Fruit fly (Drosophila melanogaster) whole organism, embryonic: Measurements from ENCODE around the gene CG5612.

Experiments used
- Abd-B ChIP-seq: fragments of 200-800 bp; sonication (Bioruptor generic); optimal IDR thresholded peaks from 2 replicates; lab custom pipeline; 2018; ENCODE audit warnings: missing biosample characterization, mild to moderate bottlenecking, missing genetic modification characterization, moderate library complexity
- CG10366 ChIP-seq: fragments of 200-800 bp; sonication (Bioruptor generic); IDR thresholded peaks from 2 replicates; pipeline ENCODE4 v1.3.6; 2022; ENCODE audit warnings: missing biosample characterization, missing genetic modification characterization
- CG12391 ChIP-seq: fragments of 200-800 bp; sonication (Bioruptor generic); optimal IDR thresholded peaks from 3 replicates; lab custom pipeline; 2018; ENCODE audit warnings: missing biosample characterization, mild to moderate bottlenecking, missing genetic modification characterization, moderate library complexity
- CG13624 ChIP-seq: fragments of 200-800 bp; sonication (Bioruptor generic); optimal IDR thresholded peaks from 2 replicates; lab custom pipeline; 2016; ENCODE audit warnings: missing biosample characterization, missing genetic modification characterization
- CG14860 ChIP-seq: fragments of 200-800 bp; sonication (Bioruptor generic); IDR thresholded peaks from 3 replicates; pipeline ENCODE4 v1.3.6; 2022; ENCODE audit warnings: missing biosample characterization, missing genetic modification characterization; ENCODE audit not compliant: partially characterized antibody
- CG15514 ChIP-seq: fragments of 200-800 bp; sonication (Bioruptor generic); optimal IDR thresholded peaks from 3 replicates; lab custom pipeline; 2017; ENCODE audit warnings: missing biosample characterization, missing genetic modification characterization, mild to moderate bottlenecking, moderate library complexity, missing genetic modification reagents
- CG1602 ChIP-seq: fragments of 200-800 bp; sonication (Bioruptor generic); optimal IDR thresholded peaks from 3 replicates; lab custom pipeline; 2016; ENCODE audit warnings: missing biosample characterization, missing genetic modification characterization
- CG18599 ChIP-seq: fragments of 200-800 bp; sonication (Bioruptor generic); optimal IDR thresholded peaks from 3 replicates; lab custom pipeline; 2017; ENCODE audit warnings: missing biosample characterization, missing genetic modification characterization, mild to moderate bottlenecking, moderate library complexity, missing genetic modification reagents
- CG3726 ChIP-seq: fragments of 200-800 bp; sonication (Bioruptor generic); IDR thresholded peaks from 3 replicates; pipeline ENCODE4, ENCODE4 v1.3.6; 2022; ENCODE audit warnings: missing biosample characterization, missing genetic modification characterization
- CG3838 ChIP-seq: fragments of 200-800 bp; sonication (Bioruptor generic); optimal IDR thresholded peaks from 3 replicates; lab custom pipeline; 2016; ENCODE audit warnings: missing biosample characterization, missing genetic modification characterization
- CG42726 ChIP-seq: fragments of 200-800 bp; sonication (Bioruptor generic); IDR thresholded peaks from 2 replicates; pipeline ENCODE4 v1.3.6; 2022; ENCODE audit warnings: missing biosample characterization, missing genetic modification characterization; ENCODE audit not compliant: partially characterized antibody
- CG6765 ChIP-seq: fragments of 200-800 bp; sonication (Bioruptor generic); optimal IDR thresholded peaks from 3 replicates; lab custom pipeline; 2017; ENCODE audit warnings: missing biosample characterization, mild to moderate bottlenecking, missing genetic modification characterization
- CG6791 ChIP-seq: fragments of 200-800 bp; sonication (Bioruptor generic); IDR thresholded peaks from 3 replicates; pipeline ENCODE4 v1.3.6; 2022; ENCODE audit warnings: missing biosample characterization, missing genetic modification characterization; ENCODE audit not compliant: partially characterized antibody
- CG7963 ChIP-seq: fragments of 200-800 bp; sonication (Bioruptor generic); IDR thresholded peaks from 3 replicates; pipeline ENCODE4 v1.3.6; 2022; ENCODE audit warnings: missing biosample characterization, missing genetic modification characterization; ENCODE audit not compliant: partially characterized antibody
- CG8924 ChIP-seq: fragments of 200-800 bp; optimal IDR thresholded peaks from 3 replicates; lab custom pipeline; 2019; ENCODE audit warnings: missing biosample characterization, mild to moderate bottlenecking, missing genetic modification characterization, moderate library complexity
- CG9727 ChIP-seq: fragments of 200-800 bp; sonication (Bioruptor generic); optimal IDR thresholded peaks from 3 replicates; lab custom pipeline; 2017; ENCODE audit warnings: missing biosample characterization, mild to moderate bottlenecking, missing genetic modification characterization
- Dfd ChIP-seq, 2 experiments: fragments of >200 bp; optimal IDR thresholded peaks; 2 replicates each; lab custom pipeline; 2017; ENCODE audit warnings: missing biosample characterization in 2 of 2, missing genetic modification characterization in 2 of 2
- HLHmδ ChIP-seq: fragments of 200-800 bp; sonication (Bioruptor generic); optimal IDR thresholded peaks from 2 replicates; lab custom pipeline; 2018; ENCODE audit warnings: missing biosample characterization, mild to moderate bottlenecking, missing genetic modification characterization, moderate library complexity
- Hand ChIP-seq: fragments of 200-800 bp; sonication (Bioruptor generic); optimal IDR thresholded peaks from 2 replicates; lab custom pipeline; 2017; ENCODE audit warnings: mild to moderate bottlenecking, missing biosample characterization, missing genetic modification reagents, missing genetic modification characterization
- Hmr ChIP-seq: fragments of 200-800 bp; sonication (Bioruptor generic); optimal IDR thresholded peaks from 3 replicates; lab custom pipeline; 2017; ENCODE audit warnings: mild to moderate bottlenecking, missing biosample characterization, missing genetic modification reagents, missing genetic modification characterization
- Hr3 ChIP-seq: fragments of 200-800 bp; sonication (Bioruptor generic); optimal IDR thresholded peaks from 3 replicates; lab custom pipeline; 2016; ENCODE audit warnings: missing biosample characterization, missing genetic modification characterization
- Mes4 ChIP-seq: fragments of 200-800 bp; sonication (Bioruptor generic); optimal IDR thresholded peaks from 2 replicates; lab custom pipeline; 2016; ENCODE audit warnings: missing biosample characterization, missing genetic modification characterization
- Opbp ChIP-seq: fragments of 200-800 bp; sonication (Bioruptor generic); IDR thresholded peaks from 3 replicates; pipeline ENCODE4 v1.3.6; 2022; ENCODE audit warnings: missing biosample characterization, missing genetic modification characterization; ENCODE audit not compliant: partially characterized antibody
- Spps ChIP-seq: fragments of 200-800 bp; sonication (Bioruptor generic); optimal IDR thresholded peaks from 2 replicates; lab custom pipeline; 2018; ENCODE audit warnings: missing biosample characterization, mild to moderate bottlenecking, missing genetic modification characterization
- Sry-δ ChIP-seq: fragments of 200-800 bp; sonication (Bioruptor generic); optimal IDR thresholded peaks from 2 replicates; lab custom pipeline; 2016; ENCODE audit warnings: missing biosample characterization, missing genetic modification characterization
- bbx ChIP-seq: fragments of 200-800 bp; sonication (Bioruptor generic); IDR thresholded peaks from 2 replicates; pipeline ENCODE4 v1.3.6; 2022; ENCODE audit warnings: missing biosample characterization, missing genetic modification characterization; ENCODE audit not compliant: partially characterized antibody
- chinmo ChIP-seq: fragments of 200-800 bp; sonication (Bioruptor generic); IDR thresholded peaks from 4 replicates; pipeline ENCODE4 v1.3.6; 2022; ENCODE audit warnings: missing biosample characterization, missing genetic modification characterization; ENCODE audit not compliant: partially characterized antibody
- ci ChIP-seq: fragments of 200-800 bp; sonication (Bioruptor generic); IDR thresholded peaks from 3 replicates; pipeline ENCODE4 v1.3.6; 2022; ENCODE audit warnings: missing biosample characterization, missing genetic modification characterization
- crp ChIP-seq, 2 experiments: fragments of 200-800 bp; sonication (Bioruptor generic); optimal IDR thresholded peaks; 2 replicates in 1 of 2; 3 replicates in 1 of 2; lab custom pipeline; 2017; ENCODE audit warnings: missing biosample characterization in 2 of 2, missing genetic modification characterization in 2 of 2, mild to moderate bottlenecking in 1 of 2, moderate library complexity in 1 of 2
- gfzf ChIP-seq: fragments of 200-800 bp; sonication (Bioruptor generic); optimal IDR thresholded peaks from 2 replicates; lab custom pipeline; 2016; ENCODE audit warnings: missing biosample characterization, mild to moderate bottlenecking, missing genetic modification characterization, moderate library complexity
- grau ChIP-seq: fragments of 200-800 bp; optimal IDR thresholded peaks from 3 replicates; lab custom pipeline; 2019; ENCODE audit warnings: missing biosample characterization, mild to moderate bottlenecking, missing genetic modification characterization, moderate library complexity
- her ChIP-seq: fragments of 200-800 bp; sonication (Bioruptor generic); optimal IDR thresholded peaks from 2 replicates; lab custom pipeline; 2016; ENCODE audit warnings: missing biosample characterization, missing genetic modification characterization
- lab ChIP-seq: fragments of 200-800 bp; sonication (Bioruptor generic); optimal IDR thresholded peaks from 3 replicates; lab custom pipeline; 2017; ENCODE audit warnings: missing biosample characterization, missing genetic modification characterization, mild to moderate bottlenecking, moderate library complexity, missing genetic modification reagents
- lmd ChIP-seq: fragments of 200-800 bp; sonication (Bioruptor generic); IDR thresholded peaks from 2 replicates; pipeline ENCODE4 v1.3.6; 2022; ENCODE audit warnings: missing biosample characterization, missing genetic modification characterization
- mld ChIP-seq: fragments of 200-800 bp; sonication (Bioruptor generic); IDR thresholded peaks from 3 replicates; pipeline ENCODE4 v1.3.6; 2022; ENCODE audit warnings: missing biosample characterization, missing genetic modification characterization; ENCODE audit not compliant: partially characterized antibody
- nmo ChIP-seq: fragments of 200-800 bp; sonication (Bioruptor generic); optimal IDR thresholded peaks from 2 replicates; lab custom pipeline; 2018; ENCODE audit warnings: missing biosample characterization, mild to moderate bottlenecking, missing genetic modification characterization, moderate library complexity
- scrt ChIP-seq: fragments of 200-800 bp; sonication (Bioruptor generic); optimal IDR thresholded peaks from 2 replicates; lab custom pipeline; 2018; ENCODE audit warnings: missing biosample characterization, mild to moderate bottlenecking, missing genetic modification characterization, moderate library complexity
- sd ChIP-seq: fragments of 200-800 bp; sonication (Bioruptor generic); optimal IDR thresholded peaks from 3 replicates; lab custom pipeline; 2018; ENCODE audit warnings: missing biosample characterization, mild to moderate bottlenecking, missing genetic modification characterization, moderate library complexity
- seq ChIP-seq: fragments of 200-800 bp; sonication (Bioruptor generic); IDR thresholded peaks from 2 replicates; pipeline ENCODE4 v1.3.6; 2022; ENCODE audit warnings: missing biosample characterization, missing genetic modification characterization
- slou ChIP-seq: fragments of 200-800 bp; sonication (Bioruptor generic); optimal IDR thresholded peaks from 3 replicates; lab custom pipeline; 2016; ENCODE audit warnings: missing biosample characterization, missing genetic modification characterization
- sqz ChIP-seq: fragments of 200-800 bp; sonication (Bioruptor generic); optimal IDR thresholded peaks from 3 replicates; lab custom pipeline; 2018; ENCODE audit warnings: missing biosample characterization, mild to moderate bottlenecking, missing genetic modification characterization
- stc ChIP-seq: fragments of 200-800 bp; sonication (Bioruptor generic); IDR thresholded peaks from 2 replicates; pipeline ENCODE4 v1.3.6; 2022; ENCODE audit warnings: missing biosample characterization, missing genetic modification characterization
- trem ChIP-seq: fragments of 200-800 bp; optimal IDR thresholded peaks from 3 replicates; lab custom pipeline; 2019; ENCODE audit warnings: missing biosample characterization, mild to moderate bottlenecking, missing genetic modification characterization, moderate library complexity
- ttk ChIP-seq: fragments of 200-800 bp; sonication (Bioruptor generic); IDR thresholded peaks from 2 replicates; pipeline ENCODE4 v2.1.2; 2022; ENCODE audit warnings: missing biosample characterization, missing genetic modification characterization

The CG5612 gene

DNA sequence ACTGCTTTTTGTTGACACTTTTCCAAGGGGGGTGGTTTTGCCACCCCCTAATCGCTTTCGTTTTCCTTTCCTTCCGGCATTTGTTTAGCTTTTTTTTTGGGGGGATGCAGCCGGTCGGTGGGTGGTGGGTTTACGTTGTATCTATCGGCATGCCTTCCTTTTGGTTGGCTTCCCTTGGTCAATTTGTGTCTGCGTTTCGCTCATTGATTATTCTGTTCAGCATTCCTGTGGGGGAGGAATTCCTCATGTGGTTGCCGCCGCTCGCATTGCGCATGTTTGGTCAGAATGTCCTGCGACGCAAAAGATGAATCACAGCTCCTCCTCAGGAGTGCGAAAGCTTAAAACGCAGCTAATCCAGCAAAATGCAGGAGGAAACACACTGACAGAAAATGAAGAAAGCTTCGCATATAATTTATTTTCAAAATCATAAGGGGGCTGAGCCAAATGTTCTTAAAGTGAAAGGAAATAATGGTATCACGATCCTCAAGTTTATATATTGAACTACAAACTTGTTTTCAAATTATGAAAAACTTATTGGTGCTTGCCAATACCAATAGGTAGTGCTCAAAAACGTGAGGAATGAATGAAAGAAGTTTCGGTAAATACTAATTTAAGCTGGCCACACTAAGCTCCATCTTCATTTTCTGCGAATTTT, 26.5 kb upstream of the CG5612 start, which contains the start of gene RpS10a (continued):
- TF ChIP-seq CG6791 (GFP tag; lab: Robert Waterston, UW), result peak; percentile 81; the same call in 2 of the 3 replicates
- 0 out of 3 replicates have a peak, but pooled peaks have one; percentile 27 for TF ChIP-seq CG14860 (GFP tag; lab: Robert Waterston, UW)
- peak; percentile 45 for TF ChIP-seq sqz (GFP tag; lab: Kevin White, UChicago)
- TF ChIP-seq CG10366 (GFP tag; lab: Robert Waterston, UW), result no peak
- TF ChIP-seq mld, result peak; percentile 47; the same call in 1 of the 3 replicates
- TF ChIP-seq CG1602 (GFP tag; lab: Kevin White, UChicago), result no peak
- no peak for TF ChIP-seq HLHmδ (GFP tag; lab: Kevin White, UChicago)
- no peak for TF ChIP-seq lmd
- no peak for TF ChIP-seq Hand
- no peak for TF ChIP-seq CG9727 (GFP tag; lab: Kevin White, UChicago)
- peak; percentile 18 for TF ChIP-seq scrt
- TF ChIP-seq CG6765 (GFP tag; lab: Kevin White, UChicago), result no peak
- no peak for TF ChIP-seq Sry-δ (GFP tag; lab: Kevin White, UChicago)
- TF ChIP-seq Hmr (GFP tag; lab: Kevin White, UChicago), result peak; percentile 10
- no peak for TF ChIP-seq Mes4 (GFP tag; lab: Kevin White, UChicago)
- no peak for TF ChIP-seq CG12391 (tag; lab: Kevin White, UChicago)
- TF ChIP-seq bbx (GFP tag; lab: Robert Waterston, UW), result peak; percentile 87
- TF ChIP-seq Spps (tag; lab: Kevin White, UChicago), result no peak
- TF ChIP-seq CG3726 (GFP tag; lab: Robert Waterston, UW), result no peak
- TF ChIP-seq CG8924 (tag; lab: Kevin White, UChicago), result no peak
- peak; percentile 43; the same call in 1 of the 2 replicates for TF ChIP-seq CG42726 (GFP tag; lab: Robert Waterston, UW)
- no peak for TF ChIP-seq Dfd (GFP tag; optimal IDR thresholded peaks at IDR 0.05; lab: Kevin White, UChicago)
- TF ChIP-seq CG18599 (GFP tag; lab: Kevin White, UChicago), result peak; percentile 19
- peak; percentile 53; the same call in 1 of the 2 replicates for TF ChIP-seq seq (GFP tag; lab: Robert Waterston, UW)
- no peak for TF ChIP-seq crp (GFP tag; optimal IDR thresholded peaks at IDR 0.05; lab: Kevin White, UChicago)
- no peak for TF ChIP-seq trem (tag; lab: Kevin White, UChicago)
- TF ChIP-seq stc (GFP tag; lab: Robert Waterston, UW), result no peak
- peak; percentile 47 for TF ChIP-seq CG13624 (GFP tag; lab: Kevin White, UChicago)
- peak; percentile 12 for TF ChIP-seq grau (tag; lab: Kevin White, UChicago)
- peak; percentile 8 for TF ChIP-seq nmo (GFP tag; lab: Kevin White, UChicago)
- peak; percentile 92 for TF ChIP-seq sd (tag; lab: Kevin White, UChicago)
- no peak for TF ChIP-seq slou
- no peak for TF ChIP-seq ci (GFP tag; lab: Robert Waterston, UW)
- no peak for TF ChIP-seq Hr3
- no peak for TF ChIP-seq Abd-B (GFP tag; lab: Kevin White, UChicago)
- no peak for TF ChIP-seq CG3838 (GFP tag; lab: Kevin White, UChicago)
- peak; percentile 17 for TF ChIP-seq CG15514 (GFP tag; lab: Kevin White, UChicago)
- no peak for TF ChIP-seq ttk (GFP tag; lab: Robert Waterston, UW)
- no peak for TF ChIP-seq her (GFP tag; lab: Kevin White, UChicago)
- TF ChIP-seq CG7963 (GFP tag; lab: Robert Waterston, UW), result no peak
- TF ChIP-seq Opbp (GFP tag; lab: Robert Waterston, UW), result peak; percentile 57; the same call in 2 of the 3 replicates
- peak; percentile 79; the same call in 1 of the 4 replicates for TF ChIP-seq chinmo
- peak; percentile 16 for TF ChIP-seq lab (GFP tag; lab: Kevin White, UChicago)
- peak; percentile 1 for TF ChIP-seq gfzf (GFP tag; lab: Kevin White, UChicago)
